Fruit fly (Drosophila melanogaster) Kc167 (cell line): ENCODE results near the gene Dic61B.

Experiments
- Myc ChIP-seq: fragments of >200 bp; optimal IDR thresholded peaks from 2 replicates; lab custom pipeline; 2017; ENCODE audit warnings: missing external identifiers
- Sin3A ChIP-seq: fragments of >200 bp; optimal IDR thresholded peaks from 2 replicates; lab custom pipeline; 2018; ENCODE audit warnings: missing external identifiers
- h ChIP-seq: fragments of >200 bp; optimal IDR thresholded peaks from 3 replicates; lab custom pipeline; 2018; ENCODE audit warnings: missing external identifiers
- insv ChIP-seq: fragments of >200 bp; optimal IDR thresholded peaks from 3 replicates; lab custom pipeline; 2018; ENCODE audit warnings: missing external identifiers
- psq ChIP-seq: fragments of >200 bp; optimal IDR thresholded peaks from 2 replicates; lab custom pipeline; 2017; ENCODE audit warnings: missing external identifiers
- ttk ChIP-seq: sonication (Bioruptor generic); optimal IDR thresholded peaks from 2 replicates; lab custom pipeline; 2017; ENCODE audit warnings: missing external identifiers

Gene Dic61B

DNA sequence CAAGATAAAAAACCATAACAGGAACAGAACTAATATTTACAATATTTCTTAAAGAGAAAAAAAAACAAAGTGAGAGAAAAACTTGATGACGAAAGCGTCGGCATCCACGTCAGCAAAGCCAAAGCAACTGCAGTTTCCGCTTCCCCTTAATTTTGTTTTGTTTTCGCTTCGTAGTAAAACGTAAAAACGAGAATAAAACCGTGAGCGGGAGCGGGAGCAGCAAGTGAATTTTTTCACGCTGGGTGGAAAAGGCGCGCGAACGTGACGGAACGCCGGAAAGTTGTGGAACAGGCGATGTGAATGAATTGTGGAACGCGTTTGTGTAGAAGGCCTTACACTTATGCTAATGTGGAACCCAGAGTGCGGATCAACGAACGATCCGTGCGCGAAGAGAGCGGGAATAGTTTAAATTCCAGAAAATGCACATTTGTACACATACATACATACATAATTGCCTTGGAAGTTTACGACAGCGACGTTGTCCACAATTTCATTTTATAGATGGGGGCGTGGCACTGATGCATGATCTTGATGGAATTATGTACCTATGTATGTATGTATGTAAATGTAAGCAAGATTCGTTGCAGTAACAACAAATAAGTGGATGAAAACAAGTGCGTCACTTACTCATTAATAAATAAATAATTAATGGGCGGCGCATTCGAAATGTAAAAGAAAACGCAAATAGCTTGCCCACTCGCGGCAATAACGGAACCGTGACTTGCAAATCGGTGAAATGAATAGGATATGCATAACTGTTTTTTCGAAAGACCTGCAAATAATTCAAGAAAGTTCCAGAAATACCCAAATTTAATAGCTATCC is 23.9 kb downstream of the Dic61B start:
- TF ChIP-seq psq (lab: Kevin White, UChicago) (no peak), ttk (lab: Kevin White, UChicago) (no peak), Sin3A (lab: Kevin White, UChicago) (no peak), Myc (lab: Kevin White, UChicago) (no peak), h (lab: Kevin White, UChicago) (no peak), insv (no peak)

DNA sequence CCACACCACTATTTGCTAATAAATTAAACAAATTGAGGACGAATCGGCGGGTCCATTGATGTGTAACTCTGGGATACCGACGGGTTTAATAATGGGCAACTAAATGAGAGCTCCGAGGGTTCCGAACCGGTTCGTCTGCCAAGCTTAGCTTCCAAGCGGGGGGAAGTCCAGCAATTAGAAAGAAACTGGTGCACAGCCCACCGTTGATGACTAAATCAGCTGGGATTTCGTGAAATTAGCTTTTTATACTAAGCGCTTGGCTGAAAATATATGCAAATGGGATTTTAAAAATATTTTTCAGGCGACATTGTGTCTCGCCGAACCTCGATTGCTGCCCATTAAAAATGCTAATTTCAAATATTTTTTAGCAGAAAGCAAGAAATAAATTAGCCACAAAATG is 24.9 kb downstream of the Dic61B start:
- no peak for TF ChIP-seq Sin3A (lab: Kevin White, UChicago)
- no peak for TF ChIP-seq h (lab: Kevin White, UChicago)
- TF ChIP-seq insv, result no peak
- TF ChIP-seq ttk (lab: Kevin White, UChicago), result no peak
- no peak for TF ChIP-seq Myc (lab: Kevin White, UChicago)
- TF ChIP-seq psq (lab: Kevin White, UChicago), result no peak

DNA sequence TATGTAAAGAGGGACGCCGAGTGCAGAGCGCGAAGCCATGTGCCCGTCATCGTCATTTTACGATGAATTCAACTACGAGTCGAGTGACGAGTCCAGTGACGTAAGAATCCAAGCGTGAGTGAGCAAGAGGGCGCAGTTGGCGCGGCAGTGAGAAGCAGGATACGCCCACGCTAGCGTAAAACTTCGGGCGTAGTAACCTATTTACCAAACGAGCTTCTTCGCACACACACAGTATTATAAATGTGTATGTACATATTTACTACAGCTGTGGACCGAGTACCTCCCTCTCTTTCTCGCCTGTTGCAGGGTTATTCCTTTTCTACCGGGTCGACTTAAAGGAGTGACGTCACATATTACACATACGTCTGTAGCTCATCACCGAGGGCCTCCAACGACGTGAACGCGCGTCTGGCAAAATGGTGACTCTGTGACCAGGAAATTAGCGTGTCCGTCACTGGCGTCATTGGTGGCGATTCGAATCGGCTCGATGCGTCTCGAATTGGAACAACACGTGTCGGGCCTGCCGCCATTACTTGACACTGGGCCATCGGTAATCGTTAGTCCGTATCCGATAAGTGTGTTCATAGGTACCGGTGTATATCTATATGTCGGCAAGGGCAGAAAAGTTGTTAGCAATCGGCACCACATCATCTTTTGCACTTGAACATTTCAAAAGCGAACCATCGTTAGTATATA is 28.5 kb downstream of the Dic61B start:
- TF ChIP-seq Myc (lab: Kevin White, UChicago) (no peak), insv (no peak), Sin3A (lab: Kevin White, UChicago) (no peak), h (lab: Kevin White, UChicago) (no peak), psq (lab: Kevin White, UChicago) (no peak), ttk (lab: Kevin White, UChicago) (no peak)

DNA sequence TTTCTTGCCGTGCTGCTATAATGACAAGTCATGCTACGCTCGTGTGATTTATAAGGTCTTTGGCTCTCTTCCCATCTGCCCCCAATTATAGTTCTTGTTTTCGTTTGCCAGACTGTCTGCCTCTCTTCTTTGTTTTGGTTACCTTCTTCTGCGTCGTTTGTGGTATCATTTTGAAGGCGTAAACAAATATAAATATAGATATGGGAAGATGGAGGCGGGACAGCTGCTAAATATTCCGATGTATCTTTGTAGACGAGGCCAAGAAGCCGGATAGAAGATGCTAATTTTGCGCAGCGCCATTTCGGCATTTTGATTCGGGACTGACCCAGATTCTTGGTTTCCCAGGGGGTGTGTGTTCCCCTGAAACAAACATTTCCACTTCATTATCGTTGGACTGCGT is 33.0 kb downstream of the Dic61B start:
- TF ChIP-seq Sin3A (lab: Kevin White, UChicago), result no peak
- no peak for TF ChIP-seq h (lab: Kevin White, UChicago)
- TF ChIP-seq ttk (lab: Kevin White, UChicago), result no peak
- TF ChIP-seq psq (lab: Kevin White, UChicago), result no peak
- no peak for TF ChIP-seq Myc (lab: Kevin White, UChicago)
- TF ChIP-seq insv, result no peak

DNA sequence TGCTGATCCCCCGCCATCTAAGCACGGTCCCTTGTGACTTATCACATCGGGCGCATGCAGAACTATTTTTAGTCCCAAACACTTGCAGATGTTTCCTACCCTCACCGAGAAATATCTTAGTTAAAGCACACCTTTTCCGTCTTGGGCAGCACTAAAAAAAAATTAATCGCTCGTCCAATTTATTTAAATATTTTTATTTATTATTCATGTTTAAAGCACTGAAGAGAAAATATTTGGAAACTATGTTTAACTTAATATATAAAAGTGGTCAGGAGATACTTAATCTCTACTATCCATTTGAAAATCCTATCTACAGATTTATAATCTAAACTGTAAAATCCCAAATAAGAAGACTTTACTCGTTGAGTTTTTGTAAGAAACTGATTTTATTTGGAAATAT is 42.5 kb downstream of the Dic61B start:
- TF ChIP-seq psq (lab: Kevin White, UChicago) (no peak), ttk (lab: Kevin White, UChicago) (no peak), Sin3A (lab: Kevin White, UChicago) (no peak), Myc (lab: Kevin White, UChicago) (no peak), h (lab: Kevin White, UChicago) (no peak), insv (no peak)

DNA sequence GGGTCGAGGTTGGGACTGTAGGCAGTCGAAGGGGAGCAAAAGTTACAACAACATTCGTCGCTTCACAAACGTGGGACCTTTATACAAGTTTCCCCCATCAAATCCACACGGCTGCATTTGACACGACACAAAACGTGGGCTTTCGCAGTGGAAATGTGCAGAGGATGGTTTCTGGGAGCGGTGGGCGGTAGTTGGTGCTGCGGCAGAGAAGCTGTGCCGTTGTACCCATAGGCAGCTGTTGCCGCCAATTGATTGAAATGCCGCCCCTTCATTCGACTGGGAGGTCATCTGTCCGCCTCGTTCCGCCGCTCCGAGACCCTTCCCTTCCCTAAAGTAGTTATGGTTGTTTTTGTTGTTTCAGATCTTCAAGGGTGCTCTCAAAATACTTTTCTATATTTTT is 43.3 kb downstream of the Dic61B start:
- TF ChIP-seq h (lab: Kevin White, UChicago) (no peak), psq (lab: Kevin White, UChicago) (no peak), Sin3A (lab: Kevin White, UChicago) (no peak), insv (no peak), Myc (lab: Kevin White, UChicago) (no peak), ttk (lab: Kevin White, UChicago) (no peak)

DNA sequence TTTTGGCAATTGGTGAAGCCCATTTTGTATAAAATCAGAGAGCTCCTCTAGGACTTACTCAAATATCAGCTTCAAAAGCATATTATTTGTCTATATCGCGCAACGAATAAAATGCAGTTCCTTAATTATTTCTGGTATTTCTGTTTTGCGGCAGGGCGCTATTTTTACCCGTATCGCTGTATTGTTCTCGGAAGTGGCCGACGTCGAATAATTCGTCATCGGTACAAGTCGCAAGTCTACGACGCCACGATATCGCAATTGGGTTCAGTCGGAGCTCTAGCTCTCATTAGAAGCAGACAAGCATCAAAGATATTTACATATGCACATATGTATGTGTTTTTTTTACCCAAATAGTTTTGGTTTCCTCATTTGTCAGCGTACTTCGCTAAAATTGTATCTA is 48.3 kb downstream of the Dic61B start:
- TF ChIP-seq Sin3A (lab: Kevin White, UChicago) (no peak), psq (lab: Kevin White, UChicago) (no peak), Myc (lab: Kevin White, UChicago) (no peak), insv (no peak), ttk (lab: Kevin White, UChicago) (no peak), h (lab: Kevin White, UChicago) (no peak)
